Worm (Caenorhabditis elegans) whole organism, mixed stage, embryonic: ENCODE results near the gene F17C11.6.

Source experiments
- M03D4.4 ChIP-seq: sonication (generic microtip); optimal IDR thresholded peaks from 2 replicates; lab custom pipeline; 2017; ENCODE audit warnings: mild to moderate bottlenecking, missing genetic modification characterization, missing compliant biosample characterization
- bed-3 ChIP-seq: fragments of 200-800 bp; sonication (Bioruptor generic); optimal IDR thresholded peaks from 3 replicates; lab custom pipeline; 2018; ENCODE audit warnings: mild to moderate bottlenecking, missing genetic modification characterization, moderate library complexity, missing compliant biosample characterization
- blmp-1 ChIP-seq: fragments of 150-350 bp; optimal IDR thresholded peaks from 2 replicates; lab custom pipeline; 2014; ENCODE audit warnings: missing biosample characterization, missing genetic modification characterization
- ces-1 ChIP-seq: fragments of 150-350 bp; optimal IDR thresholded peaks from 2 replicates; lab custom pipeline; 2014; ENCODE audit warnings: missing biosample characterization, missing genetic modification reagents, missing genetic modification characterization
- drap-1 ChIP-seq: fragments of 200-800 bp; sonication (Bioruptor generic); optimal IDR thresholded peaks from 3 replicates; lab custom pipeline; 2018; ENCODE audit warnings: mild to moderate bottlenecking, missing genetic modification characterization, missing compliant biosample characterization
- elt-1 ChIP-seq: sonication (generic microtip); optimal IDR thresholded peaks from 2 replicates; lab custom pipeline; 2017; ENCODE audit warnings: missing genetic modification characterization, mild to moderate bottlenecking, missing compliant biosample characterization, antibody characterized with exemption, moderate library complexity, borderline replicate concordance; ENCODE audit not compliant: insufficient read depth
- elt-3 ChIP-seq: fragments of 150-350 bp; optimal IDR thresholded peaks from 2 replicates; lab custom pipeline; 2014; ENCODE audit warnings: missing biosample characterization, missing genetic modification characterization
- ham-2 ChIP-seq: fragments of 200-800 bp; sonication (Bioruptor generic); optimal IDR thresholded peaks from 2 replicates; lab custom pipeline; 2018; ENCODE audit warnings: mild to moderate bottlenecking, missing genetic modification characterization, missing compliant biosample characterization
- hlh-1 ChIP-seq: fragments of 150-350 bp; optimal IDR thresholded peaks from 2 replicates; lab custom pipeline; 2014; ENCODE audit warnings: missing biosample characterization, missing genetic modification reagents, missing genetic modification characterization
- lin-13 ChIP-seq: fragments of 150-350 bp; optimal IDR thresholded peaks from 2 replicates; lab custom pipeline; 2014; ENCODE audit warnings: missing biosample characterization, missing genetic modification characterization
- lin-32 ChIP-seq: fragments of 200-800 bp; sonication (Bioruptor generic); optimal IDR thresholded peaks from 2 replicates; lab custom pipeline; 2018; ENCODE audit warnings: mild to moderate bottlenecking, missing genetic modification characterization, missing compliant biosample characterization
- mab-5 ChIP-seq: fragments of 150-350 bp; optimal IDR thresholded peaks from 2 replicates; lab custom pipeline; 2014; ENCODE audit warnings: missing biosample characterization, missing genetic modification characterization
- mep-1 ChIP-seq: fragments of 150-350 bp; optimal IDR thresholded peaks from 2 replicates; lab custom pipeline; 2017; ENCODE audit warnings: missing biosample characterization, missing genetic modification reagents, missing genetic modification characterization, inconsistent platforms
- mls-2 ChIP-seq: sonication (generic microtip); optimal IDR thresholded peaks from 2 replicates; lab custom pipeline; 2016; ENCODE audit warnings: mild to moderate bottlenecking, missing genetic modification characterization, moderate library complexity, missing compliant biosample characterization
- nhr-12 ChIP-seq: fragments of 150-350 bp; optimal IDR thresholded peaks from 2 replicates; lab custom pipeline; 2014; ENCODE audit warnings: missing biosample characterization, missing genetic modification characterization
- nhr-2 ChIP-seq: fragments of 150-350 bp; optimal IDR thresholded peaks from 2 replicates; lab custom pipeline; 2014; ENCODE audit warnings: missing biosample characterization, missing genetic modification characterization
- nhr-237 ChIP-seq: fragments of 150-350 bp; optimal IDR thresholded peaks from 2 replicates; lab custom pipeline; 2014; ENCODE audit warnings: missing biosample characterization, missing genetic modification characterization
- nhr-28 ChIP-seq: fragments of 150-350 bp; optimal IDR thresholded peaks from 2 replicates; lab custom pipeline; 2014; ENCODE audit warnings: missing biosample characterization, missing genetic modification characterization
- nhr-76 ChIP-seq: sonication (generic microtip); optimal IDR thresholded peaks from 2 replicates; lab custom pipeline; 2017; ENCODE audit warnings: missing biosample characterization, missing genetic modification characterization
- pha-4 ChIP-seq: fragments of 150-350 bp; optimal IDR thresholded peaks from 2 replicates; lab custom pipeline; 2018; ENCODE audit warnings: missing biosample characterization, missing genetic modification reagents, missing genetic modification characterization
- snpc-4 ChIP-seq: fragments of 150-350 bp; optimal IDR thresholded peaks from 2 replicates; lab custom pipeline; 2014; ENCODE audit warnings: missing biosample characterization, missing genetic modification characterization
- sptf-1 ChIP-seq: sonication (generic microtip); optimal IDR thresholded peaks from 2 replicates; lab custom pipeline; 2017; ENCODE audit warnings: mild to moderate bottlenecking, missing genetic modification characterization, moderate library complexity, missing compliant biosample characterization
- unc-120 ChIP-seq: sonication (generic microtip); optimal IDR thresholded peaks from 2 replicates; lab custom pipeline; 2017; ENCODE audit warnings: missing genetic modification characterization, missing compliant biosample characterization; ENCODE audit not compliant: poor library complexity, severe bottlenecking
- unc-39 ChIP-seq: fragments of 150-350 bp; optimal IDR thresholded peaks from 2 replicates; lab custom pipeline; 2014; ENCODE audit warnings: missing biosample characterization, missing genetic modification characterization
- unc-62 ChIP-seq: fragments of 150-350 bp; optimal IDR thresholded peaks from 2 replicates; lab custom pipeline; 2014; ENCODE audit warnings: missing biosample characterization, missing genetic modification reagents, missing genetic modification characterization
- zip-8 ChIP-seq: fragments of 150-350 bp; optimal IDR thresholded peaks from 2 replicates; lab custom pipeline; 2014; ENCODE audit warnings: missing biosample characterization, missing genetic modification characterization
- ztf-11 ChIP-seq: fragments of 150-350 bp; optimal IDR thresholded peaks from 2 replicates; lab custom pipeline; 2014; ENCODE audit warnings: missing biosample characterization, missing genetic modification characterization

Gene F17C11.6

ce11 chrV:10965501-10965900 is 10.6 kb downstream of the F17C11.6 start, which contains the start of the genes ctf-4 and eef-1G (continued):
- TF ChIP-seq ham-2 = peak; percentile 20
- no peak for TF ChIP-seq nhr-2 (tag; lab: Kevin White, UChicago)
- TF ChIP-seq nhr-12 (tag; lab: Kevin White, UChicago) = no peak
- TF ChIP-seq unc-39 (tag; lab: Kevin White, UChicago) = no peak
- no peak for TF ChIP-seq lin-32 (GFP tag; lab: Kevin White, UChicago)
- TF ChIP-seq mep-1 (tag; lab: Kevin White, UChicago) = peak; percentile 98
- peak; percentile 97 for TF ChIP-seq pha-4 (tag; lab: Kevin White, UChicago)

DNA sequence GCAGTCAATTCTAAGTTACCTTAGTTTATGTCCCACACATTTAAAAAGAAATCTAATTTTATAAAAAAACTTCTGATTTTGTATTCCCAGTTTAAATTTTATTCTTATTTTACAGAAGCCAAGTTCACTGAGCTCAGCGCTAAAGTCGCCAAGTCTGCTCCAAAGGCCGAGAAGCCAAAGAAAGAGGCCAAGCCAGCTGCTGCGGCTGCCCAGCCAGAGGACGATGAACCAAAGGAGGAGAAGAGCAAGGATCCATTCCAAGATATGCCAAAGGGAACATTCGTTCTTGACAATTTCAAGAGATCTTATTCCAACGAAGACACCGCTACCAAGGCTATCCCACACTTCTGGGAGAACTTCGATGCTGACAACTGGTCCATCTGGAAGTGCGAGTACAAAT is 12.0 kb downstream of the F17C11.6 start:
- no peak for TF ChIP-seq mep-1 (tag; lab: Kevin White, UChicago)
- TF ChIP-seq, all 35 proteins: peak for 0

DNA sequence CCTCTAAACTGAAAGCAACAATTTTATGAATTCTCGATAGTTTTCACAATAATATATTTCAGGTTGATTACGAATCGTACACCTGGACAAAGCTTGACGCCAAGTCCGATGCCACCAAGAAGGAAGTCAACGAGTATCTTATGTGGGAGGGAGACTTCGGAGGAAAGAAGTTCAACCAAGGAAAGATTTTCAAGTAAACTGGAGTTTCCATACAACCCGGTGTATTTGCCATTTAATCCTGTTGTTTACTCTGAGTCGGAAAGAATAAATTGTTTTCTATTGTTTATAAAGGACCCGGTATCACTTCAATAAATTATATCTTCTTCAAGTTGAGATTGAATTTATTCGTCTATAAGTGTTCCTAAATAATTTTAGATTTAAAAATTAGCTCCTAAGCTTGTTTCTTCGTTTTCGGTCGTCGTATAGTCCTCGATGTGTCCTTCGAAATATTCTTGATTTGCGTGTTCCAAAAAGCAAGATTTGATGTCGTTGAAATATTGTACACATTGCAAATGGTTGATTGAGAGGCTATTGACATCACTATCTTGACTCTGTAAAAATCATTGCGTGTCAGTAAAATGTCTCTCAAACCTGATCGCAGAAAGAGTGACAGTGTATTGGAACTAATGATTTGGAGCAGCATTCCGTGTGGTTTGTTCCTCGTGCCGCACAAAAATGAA is 12.8 kb downstream of the F17C11.6 start:
- no peak for TF ChIP-seq ces-1
- no peak for TF ChIP-seq nhr-12 (tag; lab: Kevin White, UChicago)
- no peak for TF ChIP-seq unc-62 (GFP tag; lab: Kevin White, UChicago)

ce11 chrV:10970070-10970469 is 15.1 kb downstream of the F17C11.6 start, which contains the start of gene F17C11.22:
F17C11.22 (minus strand) TSS chrV:10970170.
- TF ChIP-seq nhr-2 (tag; lab: Kevin White, UChicago) (no peak), unc-39 (tag; lab: Kevin White, UChicago) (no peak), drap-1 (GFP tag; lab: Kevin White, UChicago) (no peak), sptf-1 (tag; lab: Kevin White, UChicago) (no peak), nhr-237 (tag; lab: Kevin White, UChicago) (no peak), M03D4.4 (tag; lab: Kevin White, UChicago) (no peak), hlh-1 (tag; lab: Kevin White, UChicago) (no peak), pha-4 (tag; lab: Kevin White, UChicago) (no peak), unc-62 (GFP tag; lab: Kevin White, UChicago) (no peak), zip-8 (tag; lab: Kevin White, UChicago) (no peak), snpc-4 (tag; lab: Kevin White, UChicago) (no peak), ces-1 (no peak), nhr-76 (tag; lab: Kevin White, UChicago) (no peak), elt-1 (tag; lab: Kevin White, UChicago) (no peak), blmp-1 (tag; lab: Kevin White, UChicago) (no peak), lin-13 (tag; lab: Kevin White, UChicago) (no peak), ham-2 (no peak), unc-120 (tag; lab: Kevin White, UChicago) (no peak), mep-1 (tag; lab: Kevin White, UChicago) (no peak), mls-2 (tag; lab: Kevin White, UChicago) (no peak)

- TF ChIP-seq sptf-1 (tag; lab: Kevin White, UChicago) (no peak), mls-2 (tag; lab: Kevin White, UChicago) (no peak), ztf-11 (tag; lab: Kevin White, UChicago) (no peak)
These were observed 16.0 kb downstream of the F17C11.6 start for ce11 chrV:10970930-10971329.

ce11 chrV:10975091-10975490 is 20.2 kb downstream of the F17C11.6 start:
- TF ChIP-seq lin-32 (GFP tag; lab: Kevin White, UChicago) (no peak), elt-1 (tag; lab: Kevin White, UChicago) (no peak), M03D4.4 (tag; lab: Kevin White, UChicago) (no peak), nhr-28 (tag; lab: Kevin White, UChicago) (no peak), pha-4 (tag; lab: Kevin White, UChicago) (no peak), nhr-12 (tag; lab: Kevin White, UChicago) (no peak), mab-5 (tag; lab: Kevin White, UChicago) (no peak), bed-3 (GFP tag; lab: Kevin White, UChicago) (no peak), nhr-2 (tag; lab: Kevin White, UChicago) (no peak), elt-3 (tag; lab: Kevin White, UChicago) (no peak), nhr-237 (tag; lab: Kevin White, UChicago) (no peak)
